Fruit fly (Drosophila melanogaster) whole organism, embryonic: ENCODE data around the gene CG34288.

ENCODE experiments used
- Bdp1 ChIP-seq: fragments of 200-800 bp; sonication (Bioruptor generic); optimal IDR thresholded peaks from 3 replicates; lab custom pipeline; 2016; ENCODE audit warnings: missing biosample characterization, missing genetic modification characterization
- CG10274 ChIP-seq: fragments of 200-800 bp; sonication (Bioruptor generic); optimal IDR thresholded peaks from 3 replicates; lab custom pipeline; 2017; ENCODE audit warnings: missing biosample characterization, mild to moderate bottlenecking, missing genetic modification characterization
- CG12155 ChIP-seq: fragments of 200-800 bp; sonication (Bioruptor generic); optimal IDR thresholded peaks from 3 replicates; lab custom pipeline; 2016; ENCODE audit warnings: missing biosample characterization, missing genetic modification characterization
- CG12942 ChIP-seq: fragments of 200-800 bp; sonication (Bioruptor generic); optimal IDR thresholded peaks from 3 replicates; lab custom pipeline; 2016; ENCODE audit warnings: missing biosample characterization, missing genetic modification characterization
- CG15269 ChIP-seq: fragments of 200-800 bp; sonication (Bioruptor generic); optimal IDR thresholded peaks from 2 replicates; lab custom pipeline; 2018; ENCODE audit warnings: missing biosample characterization, mild to moderate bottlenecking, missing genetic modification characterization, moderate library complexity
- CG1529 ChIP-seq: fragments of 200-800 bp; sonication (Bioruptor generic); optimal IDR thresholded peaks from 3 replicates; lab custom pipeline; 2018; ENCODE audit warnings: missing biosample characterization, missing genetic modification characterization
- CG1603 ChIP-seq: fragments of 200-800 bp; sonication (Bioruptor generic); optimal IDR thresholded peaks from 2 replicates; lab custom pipeline; 2019; ENCODE audit warnings: missing biosample characterization, mild to moderate bottlenecking, missing genetic modification characterization, moderate library complexity
- CG16779 ChIP-seq: fragments of 200-800 bp; sonication (Bioruptor generic); IDR thresholded peaks from 2 replicates; pipeline ENCODE4 v1.3.6; 2022; ENCODE audit warnings: missing biosample characterization, missing genetic modification characterization
- CG17802 ChIP-seq: fragments of 200-800 bp; sonication (Bioruptor generic); optimal IDR thresholded peaks from 2 replicates; lab custom pipeline; 2018; ENCODE audit warnings: missing biosample characterization, mild to moderate bottlenecking, missing genetic modification characterization, moderate library complexity
- CG1832 ChIP-seq: fragments of 200-800 bp; sonication (Bioruptor generic); optimal IDR thresholded peaks from 2 replicates; lab custom pipeline; 2017; ENCODE audit warnings: missing biosample characterization, mild to moderate bottlenecking, missing genetic modification characterization, inconsistent platforms
- CG2120 ChIP-seq: fragments of 200-800 bp; sonication (Bioruptor generic); optimal IDR thresholded peaks from 3 replicates; lab custom pipeline; 2016; ENCODE audit warnings: missing biosample characterization, missing genetic modification characterization
- CG30403 ChIP-seq: fragments of 200-800 bp; sonication (Bioruptor generic); optimal IDR thresholded peaks from 3 replicates; lab custom pipeline; 2016; ENCODE audit warnings: missing biosample characterization, missing genetic modification characterization
- CG33557 ChIP-seq: fragments of 200-800 bp; sonication (Bioruptor generic); optimal IDR thresholded peaks from 2 replicates; lab custom pipeline; 2019; ENCODE audit warnings: missing biosample characterization, mild to moderate bottlenecking, missing genetic modification characterization, moderate library complexity
- CG3995 ChIP-seq: fragments of 200-800 bp; sonication (Bioruptor generic); optimal IDR thresholded peaks from 3 replicates; lab custom pipeline; 2016; ENCODE audit warnings: missing biosample characterization, missing genetic modification characterization
- CG4404 ChIP-seq: fragments of 200-800 bp; sonication (Bioruptor generic); IDR thresholded peaks from 2 replicates; pipeline ENCODE4 v1.3.6; 2022; ENCODE audit warnings: missing biosample characterization, missing genetic modification characterization
- CG8478 ChIP-seq: fragments of >200 bp; optimal IDR thresholded peaks from 2 replicates; lab custom pipeline; 2018
- CG8924 ChIP-seq: fragments of 200-800 bp; optimal IDR thresholded peaks from 3 replicates; lab custom pipeline; 2019; ENCODE audit warnings: missing biosample characterization, mild to moderate bottlenecking, missing genetic modification characterization, moderate library complexity
- CG9215 ChIP-seq: fragments of 200-800 bp; sonication (Bioruptor generic); IDR thresholded peaks from 2 replicates; pipeline ENCODE4 v1.3.6; 2022; ENCODE audit warnings: missing biosample characterization, missing genetic modification characterization
- CG9609 ChIP-seq: fragments of 200-800 bp; sonication (Bioruptor generic); optimal IDR thresholded peaks from 3 replicates; lab custom pipeline; 2016; ENCODE audit warnings: missing biosample characterization, missing genetic modification characterization
- Camta ChIP-seq: fragments of 200-800 bp; sonication (Bioruptor generic); optimal IDR thresholded peaks from 2 replicates; lab custom pipeline; 2016; ENCODE audit warnings: missing biosample characterization, missing genetic modification characterization
- Dip2 ChIP-seq: fragments of 200-800 bp; sonication (Bioruptor generic); IDR thresholded peaks from 2 replicates; pipeline ENCODE4 v1.3.6; 2022; ENCODE audit warnings: missing biosample characterization, missing genetic modification characterization
- Dip3 ChIP-seq: fragments of 200-800 bp; sonication (Bioruptor generic); optimal IDR thresholded peaks from 3 replicates; lab custom pipeline; 2016; ENCODE audit warnings: missing biosample characterization, missing genetic modification characterization
- Dll ChIP-seq: fragments of 200-800 bp; sonication (Bioruptor generic); IDR thresholded peaks from 4 replicates; pipeline ENCODE4 v1.3.6; 2022; ENCODE audit warnings: missing biosample characterization, missing genetic modification characterization; ENCODE audit not compliant: partially characterized antibody
- Doc2 ChIP-seq: fragments of 200-800 bp; sonication (Bioruptor generic); IDR thresholded peaks from 2 replicates; pipeline ENCODE4 v1.3.6; 2022; ENCODE audit warnings: missing biosample characterization, missing genetic modification characterization
- Eip74EF ChIP-seq, 2 experiments: fragments of 200-800 bp in 1 of 2; fragments of >200 bp in 1 of 2; sonication (Bioruptor generic) in 1 of 2; optimal IDR thresholded peaks; 2 replicates each; lab custom pipeline; 2017 to 2019; ENCODE audit warnings: missing biosample characterization in 2 of 2, missing genetic modification characterization in 2 of 2, mild to moderate bottlenecking in 1 of 2, moderate library complexity in 1 of 2
- Fer3 ChIP-seq: fragments of 200-800 bp; sonication (Bioruptor generic); optimal IDR thresholded peaks from 2 replicates; lab custom pipeline; 2018; ENCODE audit warnings: missing biosample characterization, mild to moderate bottlenecking, missing genetic modification characterization, moderate library complexity
- Lim3 ChIP-seq: fragments of 200-800 bp; sonication (Bioruptor generic); IDR thresholded peaks from 2 replicates; pipeline ENCODE4 v1.3.6; 2022; ENCODE audit warnings: missing biosample characterization, missing genetic modification characterization
- NC2α ChIP-seq: fragments of 200-800 bp; sonication (Bioruptor generic); optimal IDR thresholded peaks from 2 replicates; lab custom pipeline; 2016; ENCODE audit warnings: missing biosample characterization, missing genetic modification characterization
- Oli ChIP-seq: fragments of 200-800 bp; sonication (Bioruptor generic); optimal IDR thresholded peaks from 2 replicates; lab custom pipeline; 2018; ENCODE audit warnings: missing biosample characterization, mild to moderate bottlenecking, missing genetic modification characterization, moderate library complexity
- PHDP ChIP-seq: fragments of 200-800 bp; sonication (Bioruptor generic); optimal IDR thresholded peaks from 3 replicates; lab custom pipeline; 2018; ENCODE audit warnings: missing biosample characterization, mild to moderate bottlenecking, missing genetic modification characterization, moderate library complexity
- Poxn ChIP-seq: fragments of 200-800 bp; sonication (Bioruptor generic); IDR thresholded peaks from 2 replicates; pipeline ENCODE4 v1.3.6; 2022; ENCODE audit warnings: missing biosample characterization, missing genetic modification characterization
- Sox102F ChIP-seq: fragments of 200-800 bp; sonication (Bioruptor generic); optimal IDR thresholded peaks from 2 replicates; lab custom pipeline; 2018; ENCODE audit warnings: missing biosample characterization, mild to moderate bottlenecking, missing genetic modification characterization, moderate library complexity
- cato ChIP-seq: fragments of 200-800 bp; sonication (Bioruptor generic); optimal IDR thresholded peaks from 2 replicates; lab custom pipeline; 2016; ENCODE audit warnings: missing biosample characterization, missing genetic modification characterization, borderline replicate concordance
- cwo ChIP-seq: fragments of 200-800 bp; sonication (Bioruptor generic); optimal IDR thresholded peaks from 3 replicates; lab custom pipeline; 2017; ENCODE audit warnings: missing biosample characterization, missing genetic modification characterization, mild to moderate bottlenecking, moderate library complexity, missing genetic modification reagents
- exex ChIP-seq: fragments of 200-800 bp; sonication (Bioruptor generic); optimal IDR thresholded peaks from 4 replicates; lab custom pipeline; 2018; ENCODE audit warnings: missing biosample characterization, mild to moderate bottlenecking, missing genetic modification characterization, moderate library complexity
- ftz-f1 ChIP-seq: fragments of 200-800 bp; sonication (Bioruptor generic); optimal IDR thresholded peaks from 2 replicates; lab custom pipeline; 2016; ENCODE audit warnings: missing biosample characterization, missing genetic modification characterization
- gsb-n ChIP-seq: fragments of 200-800 bp; sonication (Bioruptor generic); optimal IDR thresholded peaks from 3 replicates; lab custom pipeline; 2018; ENCODE audit warnings: missing biosample characterization, mild to moderate bottlenecking, missing genetic modification characterization
- hkb ChIP-seq, 2 experiments: fragments of 200-800 bp in 1 of 2; fragments of >200 bp in 1 of 2; sonication (Bioruptor generic) in 1 of 2; IDR thresholded peaks in 1 of 2; optimal IDR thresholded peaks in 1 of 2; 2 replicates each; pipeline versions ENCODE4 v1.3.6 to Lab custom; 2017 to 2022; ENCODE audit warnings: missing biosample characterization in 1 of 2, missing genetic modification characterization in 1 of 2
- kay ChIP-seq: fragments of 200-800 bp; sonication (Bioruptor generic); optimal IDR thresholded peaks from 2 replicates; lab custom pipeline; 2016; ENCODE audit warnings: missing biosample characterization, missing genetic modification characterization
- lmd ChIP-seq: fragments of 200-800 bp; sonication (Bioruptor generic); IDR thresholded peaks from 2 replicates; pipeline ENCODE4 v1.3.6; 2022; ENCODE audit warnings: missing biosample characterization, missing genetic modification characterization
- mld ChIP-seq: fragments of 200-800 bp; sonication (Bioruptor generic); IDR thresholded peaks from 3 replicates; pipeline ENCODE4 v1.3.6; 2022; ENCODE audit warnings: missing biosample characterization, missing genetic modification characterization; ENCODE audit not compliant: partially characterized antibody
- onecut ChIP-seq: fragments of 200-800 bp; sonication (Bioruptor generic); IDR thresholded peaks from 2 replicates; pipeline ENCODE4 v1.3.6; 2022; ENCODE audit warnings: missing biosample characterization, missing genetic modification characterization
- rib ChIP-seq: fragments of 200-800 bp; sonication (Bioruptor generic); IDR thresholded peaks from 2 replicates; pipeline ENCODE4 v1.3.6; 2022; ENCODE audit warnings: missing biosample characterization, missing genetic modification characterization
- sens-2 ChIP-seq: fragments of 200-800 bp; sonication (Bioruptor generic); IDR thresholded peaks from 2 replicates; pipeline ENCODE4 v1.3.6; 2022; ENCODE audit warnings: missing biosample characterization, missing genetic modification characterization
- sisA ChIP-seq: fragments of 200-800 bp; sonication (Bioruptor generic); IDR thresholded peaks from 2 replicates; pipeline ENCODE4 v1.3.6; 2022; ENCODE audit warnings: missing biosample characterization, missing genetic modification characterization
- slp2 ChIP-seq: fragments of 200-800 bp; sonication (Bioruptor generic); optimal IDR thresholded peaks from 2 replicates; lab custom pipeline; 2016; ENCODE audit warnings: missing biosample characterization, missing genetic modification characterization
- tgo ChIP-seq: fragments of 200-800 bp; sonication (Bioruptor generic); IDR thresholded peaks from 3 replicates; pipeline ENCODE4 v1.3.6; 2022; ENCODE audit warnings: missing biosample characterization, missing genetic modification characterization
- tna ChIP-seq: fragments of 200-800 bp; sonication (Bioruptor generic); IDR thresholded peaks from 2 replicates; pipeline ENCODE4 v1.3.6; 2022; ENCODE audit warnings: missing biosample characterization, missing genetic modification characterization; ENCODE audit not compliant: partially characterized antibody
- toy ChIP-seq: fragments of 200-800 bp; sonication (Bioruptor generic); IDR thresholded peaks from 2 replicates; pipeline ENCODE4 v1.3.6; 2022; ENCODE audit warnings: missing biosample characterization, missing genetic modification characterization
- zfh2 ChIP-seq: fragments of 200-800 bp; sonication (Bioruptor generic); optimal IDR thresholded peaks from 2 replicates; lab custom pipeline; 2016; ENCODE audit warnings: missing biosample characterization, missing genetic modification characterization

CG34288 gene

DNA sequence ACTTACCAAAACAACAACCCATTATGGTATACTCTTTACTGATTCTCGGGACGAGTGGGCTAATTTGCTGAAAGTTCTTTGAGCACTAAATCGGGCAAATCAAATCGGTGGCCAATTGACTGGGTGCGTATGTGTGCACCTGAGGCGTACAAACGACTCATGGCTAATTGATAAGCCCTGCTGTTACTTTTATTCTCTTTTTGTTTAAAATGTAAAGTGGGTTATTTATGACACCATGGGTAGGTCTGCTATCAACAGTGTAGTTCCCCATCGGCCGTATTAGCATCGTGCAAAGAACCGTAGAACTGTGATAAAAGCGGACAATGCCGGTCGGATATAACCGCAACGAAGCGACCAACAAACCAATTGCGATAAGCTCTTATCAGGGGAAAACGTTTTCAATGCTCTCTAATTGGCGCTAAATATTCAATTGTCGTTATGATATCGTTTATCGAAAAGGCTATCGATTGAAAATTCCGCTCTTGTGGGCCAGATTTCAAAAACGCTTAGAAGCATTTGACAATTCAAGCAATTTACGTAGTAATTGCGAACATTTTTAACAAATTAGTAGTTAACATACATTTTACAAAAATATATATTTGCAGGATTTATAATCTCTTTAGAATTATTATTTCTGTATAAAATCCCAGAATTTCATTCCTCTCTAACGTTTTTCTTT lies at the start of gene CG34288 (continued):
- no peak for TF ChIP-seq sens-2 (GFP tag; lab: Robert Waterston, UW)
- TF ChIP-seq CG2120 (GFP tag; lab: Kevin White, UChicago), result peak; percentile 73
- no peak for TF ChIP-seq gsb-n (tag; lab: Kevin White, UChicago)
- TF ChIP-seq Dip2 (GFP tag; lab: Robert Waterston, UW), result no peak
- TF ChIP-seq CG16779 (GFP tag; lab: Robert Waterston, UW), result peak; percentile 80
- peak; percentile 99 for TF ChIP-seq exex
- TF ChIP-seq CG3995 (GFP tag; lab: Kevin White, UChicago), result no peak
- peak; percentile 2 for TF ChIP-seq CG12155 (GFP tag; lab: Kevin White, UChicago)
- no peak for TF ChIP-seq ftz-f1 (GFP tag; lab: Kevin White, UChicago)
- no peak for TF ChIP-seq CG8478 (lab: Kevin White, UChicago)
- no peak for TF ChIP-seq CG30403 (GFP tag; lab: Kevin White, UChicago)
- TF ChIP-seq CG8924 (tag; lab: Kevin White, UChicago), result no peak
- no peak for TF ChIP-seq CG9609 (GFP tag; lab: Kevin White, UChicago)
- 0 out of 2 replicates have a peak, but pooled peaks have one; percentile 5 for TF ChIP-seq toy (GFP tag; lab: Robert Waterston, UW)
- peak; percentile 56 for TF ChIP-seq Fer3 (tag; lab: Kevin White, UChicago)
- peak; percentile 59; the same call in 2 of the 4 replicates for TF ChIP-seq Dll (GFP tag; lab: Robert Waterston, UW)
- TF ChIP-seq CG33557 (GFP tag; lab: Kevin White, UChicago), result no peak
- no peak for TF ChIP-seq CG1529 (GFP tag; lab: Kevin White, UChicago)
- TF ChIP-seq hkb (optimal IDR thresholded peaks at IDR 0.05; lab: Kevin White, UChicago), result no peak
- no peak for TF ChIP-seq hkb (GFP tag; IDR thresholded peaks at IDR 0.05; lab: Robert Waterston, UW)
- TF ChIP-seq PHDP (tag; lab: Kevin White, UChicago), result no peak
- TF ChIP-seq CG15269 (tag; lab: Kevin White, UChicago), result peak; percentile 39
- TF ChIP-seq Doc2 (GFP tag; lab: Robert Waterston, UW), result no peak
- no peak for TF ChIP-seq mld (GFP tag; lab: Robert Waterston, UW)
- TF ChIP-seq rib (GFP tag; lab: Robert Waterston, UW), result peak; percentile 51; the same call in 1 of the 2 replicates
- no peak for TF ChIP-seq zfh2 (GFP tag; lab: Kevin White, UChicago)
- no peak for TF ChIP-seq Camta (GFP tag; lab: Kevin White, UChicago)
- no peak for TF ChIP-seq CG4404 (GFP tag; lab: Robert Waterston, UW)
- TF ChIP-seq Sox102F (GFP tag; lab: Kevin White, UChicago), result peak; percentile 38
- TF ChIP-seq cato, result no peak
- TF ChIP-seq CG10274 (GFP tag; lab: Kevin White, UChicago), result peak; percentile 99
- TF ChIP-seq CG17802 (tag; lab: Kevin White, UChicago), result no peak
- peak; percentile 51; the same call in 1 of the 2 replicates for TF ChIP-seq sisA (GFP tag; lab: Robert Waterston, UW)
- TF ChIP-seq CG12942 (GFP tag; lab: Kevin White, UChicago), result no peak
- no peak for TF ChIP-seq NC2α
- no peak for TF ChIP-seq kay (GFP tag; lab: Kevin White, UChicago)
- no peak for TF ChIP-seq CG1832 (GFP tag; lab: Kevin White, UChicago)
- peak; percentile 70 for TF ChIP-seq cwo
- no peak for TF ChIP-seq tna
- no peak; the same call in 1 of the 2 replicates for TF ChIP-seq Poxn (GFP tag; lab: Robert Waterston, UW)
- TF ChIP-seq tgo (GFP tag; lab: Robert Waterston, UW), result no peak; the same call in 2 of the 3 replicates
- peak; percentile 53 for TF ChIP-seq CG1603 (tag; lab: Kevin White, UChicago)
- TF ChIP-seq Dip3, result no peak
- no peak for TF ChIP-seq Bdp1 (GFP tag; lab: Kevin White, UChicago)
- TF ChIP-seq lmd (GFP tag; lab: Robert Waterston, UW), result peak; percentile 26; the same call in 1 of the 2 replicates
- TF ChIP-seq slp2 (GFP tag; lab: Kevin White, UChicago), result peak; percentile 1
- peak; percentile 32 for TF ChIP-seq onecut (GFP tag; lab: Robert Waterston, UW)
- no peak for TF ChIP-seq Lim3 (GFP tag; lab: Robert Waterston, UW)
- no peak for TF ChIP-seq CG9215 (GFP tag; lab: Robert Waterston, UW)
- TF ChIP-seq Oli (tag; lab: Kevin White, UChicago), result peak; percentile 2
- TF ChIP-seq Eip74EF (GFP tag; optimal IDR thresholded peaks at IDR 0.05; lab: Kevin White, UChicago), result no peak
